Fruit fly (Drosophila melanogaster) whole organism, prepupa: Measurements from ENCODE around the gene Fit1.

Experiments
- CG10631 ChIP-seq: fragments of 200-800 bp; sonication (Bioruptor generic); optimal IDR thresholded peaks from 2 replicates; lab custom pipeline; 2016; ENCODE audit warnings: missing biosample characterization, missing genetic modification characterization
- CG11762 ChIP-seq: fragments of 200-800 bp; sonication (Bioruptor generic); optimal IDR thresholded peaks from 3 replicates; lab custom pipeline; 2016; ENCODE audit warnings: missing biosample characterization, missing genetic modification characterization; ENCODE audit not compliant: insufficient read depth
- CG15336 ChIP-seq: fragments of 200-800 bp; sonication (Bioruptor generic); IDR thresholded peaks from 2 replicates; pipeline ENCODE4 v1.3.6; 2022; ENCODE audit warnings: missing biosample characterization, missing genetic modification characterization
- CG32006 ChIP-seq: fragments of 200-800 bp; sonication (Bioruptor generic); optimal IDR thresholded peaks from 3 replicates; lab custom pipeline; 2017; ENCODE audit warnings: missing biosample characterization, mild to moderate bottlenecking, missing genetic modification characterization
- CG3919 ChIP-seq: fragments of 200-800 bp; sonication (Bioruptor generic); optimal IDR thresholded peaks from 3 replicates; lab custom pipeline; 2016; ENCODE audit warnings: missing biosample characterization, missing genetic modification characterization
- CG4318 ChIP-seq: fragments of 200-800 bp; sonication (Bioruptor generic); optimal IDR thresholded peaks from 3 replicates; lab custom pipeline; 2017; ENCODE audit warnings: missing biosample characterization, mild to moderate bottlenecking, missing genetic modification characterization
- CG6163 ChIP-seq: fragments of 200-800 bp; sonication (Bioruptor generic); IDR thresholded peaks from 3 replicates; pipeline ENCODE4 v1.3.6; 2022; ENCODE audit warnings: missing biosample characterization, missing genetic modification characterization
- CG6276 ChIP-seq: fragments of 200-800 bp; sonication (Bioruptor generic); optimal IDR thresholded peaks from 2 replicates; lab custom pipeline; 2017; ENCODE audit warnings: missing biosample characterization, mild to moderate bottlenecking, missing genetic modification characterization
- CG6792 ChIP-seq: fragments of 200-800 bp; sonication (Bioruptor generic); optimal IDR thresholded peaks from 3 replicates; lab custom pipeline; 2016; ENCODE audit warnings: missing biosample characterization, missing genetic modification characterization
- CG6808 ChIP-seq: fragments of 200-800 bp; sonication (Bioruptor generic); optimal IDR thresholded peaks from 3 replicates; lab custom pipeline; 2017; ENCODE audit warnings: missing biosample characterization, missing genetic modification characterization, mild to moderate bottlenecking, moderate library complexity, missing genetic modification reagents
- CG6854 ChIP-seq: fragments of 200-800 bp; sonication (Bioruptor generic); optimal IDR thresholded peaks from 2 replicates; lab custom pipeline; 2017; ENCODE audit warnings: missing biosample characterization, mild to moderate bottlenecking, missing genetic modification characterization
- CG7368 ChIP-seq: fragments of 200-800 bp; sonication (Bioruptor generic); optimal IDR thresholded peaks from 3 replicates; lab custom pipeline; 2016; ENCODE audit warnings: missing biosample characterization, missing genetic modification characterization
- CG8119 ChIP-seq: fragments of 200-800 bp; sonication (Bioruptor generic); IDR thresholded peaks from 3 replicates; pipeline ENCODE4 v1.3.6; 2022; ENCODE audit warnings: missing biosample characterization, missing genetic modification characterization
- Eip75B ChIP-seq: fragments of 200-800 bp; sonication (Bioruptor generic); optimal IDR thresholded peaks from 3 replicates; lab custom pipeline; 2016; ENCODE audit warnings: missing biosample characterization, missing genetic modification characterization
- Eip78C ChIP-seq: fragments of 200-800 bp; sonication (Bioruptor generic); peaks from one replicate; lab custom pipeline; 2016; ENCODE audit warnings: missing biosample characterization, missing genetic modification characterization
- Eip93F ChIP-seq: fragments of 200-800 bp; sonication (Bioruptor generic); optimal IDR thresholded peaks from 2 replicates; lab custom pipeline; 2016; ENCODE audit warnings: missing biosample characterization, mild to moderate bottlenecking, missing genetic modification characterization
- Ets96B ChIP-seq: fragments of 200-800 bp; optimal IDR thresholded peaks from 2 replicates; lab custom pipeline; 2019; ENCODE audit warnings: missing biosample characterization, mild to moderate bottlenecking, missing genetic modification characterization, moderate library complexity
- Gug ChIP-seq: fragments of 200-800 bp; sonication (Bioruptor generic); IDR thresholded peaks from 2 replicates; pipeline ENCODE4 v1.3.6; 2022; ENCODE audit warnings: missing biosample characterization, missing genetic modification characterization
- Hr38 ChIP-seq: sonication (Bioruptor generic); optimal IDR thresholded peaks from 2 replicates; lab custom pipeline; 2016; ENCODE audit warnings: missing biosample characterization, missing genetic modification characterization
- Hr39 ChIP-seq: fragments of 200-800 bp; sonication (Bioruptor generic); optimal IDR thresholded peaks from 2 replicates; lab custom pipeline; 2016; ENCODE audit warnings: missing biosample characterization, missing genetic modification characterization
- Lpt ChIP-seq: fragments of 200-800 bp; sonication (Bioruptor generic); optimal IDR thresholded peaks from 3 replicates; lab custom pipeline; 2016; ENCODE audit warnings: missing biosample characterization, missing genetic modification characterization
- Met ChIP-seq: fragments of 200-800 bp; sonication (Bioruptor generic); optimal IDR thresholded peaks from 3 replicates; lab custom pipeline; 2016; ENCODE audit warnings: missing biosample characterization, missing genetic modification characterization
- Smox ChIP-seq: fragments of 200-800 bp; sonication (Bioruptor generic); optimal IDR thresholded peaks from 3 replicates; lab custom pipeline; 2016; ENCODE audit warnings: missing biosample characterization, missing genetic modification characterization
- Sox102F ChIP-seq: fragments of 200-800 bp; sonication (Bioruptor generic); optimal IDR thresholded peaks from 2 replicates; lab custom pipeline; 2016; ENCODE audit warnings: missing biosample characterization, mild to moderate bottlenecking, missing genetic modification characterization
- Sox14 ChIP-seq: fragments of 200-800 bp; sonication (Bioruptor generic); optimal IDR thresholded peaks from 3 replicates; lab custom pipeline; 2016; ENCODE audit warnings: missing biosample characterization, missing genetic modification characterization
- Sox15 ChIP-seq: fragments of 200-800 bp; sonication (Bioruptor generic); optimal IDR thresholded peaks from 3 replicates; lab custom pipeline; 2016; ENCODE audit warnings: missing biosample characterization, missing genetic modification characterization
- achi ChIP-seq: fragments of 200-800 bp; sonication (Bioruptor generic); optimal IDR thresholded peaks from 3 replicates; lab custom pipeline; 2016; ENCODE audit warnings: missing biosample characterization, missing genetic modification characterization
- acj6 ChIP-seq: fragments of 200-800 bp; sonication (Bioruptor generic); optimal IDR thresholded peaks from 3 replicates; lab custom pipeline; 2016; ENCODE audit warnings: missing biosample characterization, missing genetic modification characterization
- dac ChIP-seq: fragments of 200-800 bp; sonication (Bioruptor generic); optimal IDR thresholded peaks from 2 replicates; lab custom pipeline; 2017; ENCODE audit warnings: missing biosample characterization, mild to moderate bottlenecking, missing genetic modification characterization
- dsx ChIP-seq: fragments of 200-800 bp; optimal IDR thresholded peaks from 3 replicates; lab custom pipeline; 2019; ENCODE audit warnings: missing biosample characterization, mild to moderate bottlenecking, missing genetic modification characterization, moderate library complexity; ENCODE audit not compliant: poor library complexity, severe bottlenecking
- esn ChIP-seq: fragments of 200-800 bp; sonication (Bioruptor generic); optimal IDR thresholded peaks from 2 replicates; lab custom pipeline; 2016; ENCODE audit warnings: missing biosample characterization, mild to moderate bottlenecking, missing genetic modification characterization, moderate library complexity
- fd85E ChIP-seq: fragments of 200-800 bp; sonication (Bioruptor generic); optimal IDR thresholded peaks from 3 replicates; lab custom pipeline; 2016; ENCODE audit warnings: missing biosample characterization, missing genetic modification characterization
- fkh ChIP-seq: fragments of 200-800 bp; sonication (Bioruptor generic); optimal IDR thresholded peaks from 3 replicates; lab custom pipeline; 2017; ENCODE audit warnings: missing biosample characterization, mild to moderate bottlenecking, missing genetic modification characterization, moderate library complexity
- lz ChIP-seq: fragments of 200-800 bp; sonication (Bioruptor generic); optimal IDR thresholded peaks from 3 replicates; lab custom pipeline; 2016; ENCODE audit warnings: missing biosample characterization, missing genetic modification characterization
- pdm3 ChIP-seq: fragments of 200-800 bp; sonication (Bioruptor generic); optimal IDR thresholded peaks from 3 replicates; lab custom pipeline; 2016; ENCODE audit warnings: missing biosample characterization, missing genetic modification characterization
- spab ChIP-seq: fragments of 200-800 bp; sonication (Bioruptor generic); optimal IDR thresholded peaks from 2 replicates; lab custom pipeline; 2017; ENCODE audit warnings: missing biosample characterization, mild to moderate bottlenecking, missing genetic modification characterization, missing genetic modification reagents
- ss ChIP-seq, 2 experiments: fragments of 200-800 bp; sonication (Bioruptor generic); optimal IDR thresholded peaks; 2 replicates in 1 of 2; 3 replicates in 1 of 2; lab custom pipeline; 2017 to 2018; ENCODE audit warnings: mild to moderate bottlenecking in 2 of 2, missing biosample characterization in 2 of 2, missing genetic modification characterization in 2 of 2, moderate library complexity in 1 of 2
- svp ChIP-seq: fragments of 200-800 bp; sonication (Bioruptor generic); peaks from one replicate; lab custom pipeline; 2016; ENCODE audit warnings: missing biosample characterization, missing genetic modification characterization
- topi ChIP-seq: fragments of 200-800 bp; sonication (Bioruptor generic); optimal IDR thresholded peaks from 3 replicates; lab custom pipeline; 2016; ENCODE audit warnings: missing biosample characterization, missing genetic modification characterization
- vri ChIP-seq: fragments of 200-800 bp; sonication (Bioruptor generic); optimal IDR thresholded peaks from 3 replicates; lab custom pipeline; 2016; ENCODE audit warnings: missing biosample characterization, mild to moderate bottlenecking, missing genetic modification characterization

Fit1 gene

DNA sequence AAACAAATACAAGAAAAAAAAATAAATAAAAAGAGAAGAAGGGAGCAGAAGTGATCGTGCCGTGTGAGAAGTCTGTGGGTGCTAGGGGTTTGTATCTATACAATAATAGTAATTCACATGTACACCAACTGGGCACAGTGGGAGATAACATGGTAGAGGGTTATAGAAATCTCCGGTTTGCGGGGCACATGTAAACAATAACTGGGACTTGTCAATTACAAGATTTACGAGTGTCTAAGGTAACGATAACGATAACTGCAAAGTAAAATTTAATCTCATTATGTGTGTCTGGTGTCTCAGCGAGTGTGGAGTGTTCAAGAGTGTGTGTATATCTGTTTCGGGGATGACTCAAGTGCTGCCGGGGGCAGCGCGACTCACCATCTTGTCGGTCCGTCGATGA is 27.4 kb downstream of the Fit1 start:
- TF ChIP-seq pdm3, result no peak
- TF ChIP-seq topi (GFP tag; lab: Kevin White, UChicago), result no peak
- TF ChIP-seq acj6, result no peak
- no peak for TF ChIP-seq CG11762 (GFP tag; lab: Kevin White, UChicago)
- TF ChIP-seq vri (GFP tag; lab: Kevin White, UChicago), result no peak
- no peak for TF ChIP-seq Eip93F (GFP tag; lab: Kevin White, UChicago)
- TF ChIP-seq Eip75B, result no peak
- TF ChIP-seq CG6163 (GFP tag; lab: Robert Waterston, UW), result no peak
- TF ChIP-seq CG4318 (GFP tag; lab: Kevin White, UChicago), result no peak
- no peak for TF ChIP-seq CG3919
- no peak for TF ChIP-seq CG6808
- TF ChIP-seq Hr39 (GFP tag; lab: Kevin White, UChicago), result no peak
- peak; percentile 58 for TF ChIP-seq svp
- no peak for TF ChIP-seq dac (GFP tag; lab: Kevin White, UChicago)
- TF ChIP-seq Smox, result no peak
- no peak for TF ChIP-seq Lpt (GFP tag; lab: Kevin White, UChicago)
- peak; percentile 61 for TF ChIP-seq fkh
- no peak for TF ChIP-seq achi (GFP tag; lab: Kevin White, UChicago)

DNA sequence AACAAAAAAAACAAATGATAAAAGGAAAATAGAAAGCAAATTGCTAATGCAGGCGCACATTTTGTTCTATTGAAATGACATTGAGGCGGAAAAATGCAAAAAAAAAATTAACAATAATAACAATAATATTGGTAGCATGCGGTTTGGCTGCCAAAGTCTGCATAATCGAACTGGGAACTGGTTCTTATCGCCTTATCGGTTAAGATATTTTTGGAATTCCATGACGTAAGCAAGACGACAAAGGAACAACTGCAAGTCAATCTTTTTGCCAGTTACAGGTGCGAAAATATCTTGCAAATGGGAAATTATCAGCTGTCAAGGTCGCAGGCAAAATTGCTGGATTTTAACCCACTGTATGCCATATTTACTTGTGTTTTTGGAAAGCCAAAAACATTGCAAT is 29.2 kb downstream of the Fit1 start:
- TF ChIP-seq svp (peak; percentile 55), vri (GFP tag; lab: Kevin White, UChicago) (peak; percentile 94), Eip93F (GFP tag; lab: Kevin White, UChicago) (no peak)
- TF ChIP-seq, all 60 proteins: peak for 2

DNA sequence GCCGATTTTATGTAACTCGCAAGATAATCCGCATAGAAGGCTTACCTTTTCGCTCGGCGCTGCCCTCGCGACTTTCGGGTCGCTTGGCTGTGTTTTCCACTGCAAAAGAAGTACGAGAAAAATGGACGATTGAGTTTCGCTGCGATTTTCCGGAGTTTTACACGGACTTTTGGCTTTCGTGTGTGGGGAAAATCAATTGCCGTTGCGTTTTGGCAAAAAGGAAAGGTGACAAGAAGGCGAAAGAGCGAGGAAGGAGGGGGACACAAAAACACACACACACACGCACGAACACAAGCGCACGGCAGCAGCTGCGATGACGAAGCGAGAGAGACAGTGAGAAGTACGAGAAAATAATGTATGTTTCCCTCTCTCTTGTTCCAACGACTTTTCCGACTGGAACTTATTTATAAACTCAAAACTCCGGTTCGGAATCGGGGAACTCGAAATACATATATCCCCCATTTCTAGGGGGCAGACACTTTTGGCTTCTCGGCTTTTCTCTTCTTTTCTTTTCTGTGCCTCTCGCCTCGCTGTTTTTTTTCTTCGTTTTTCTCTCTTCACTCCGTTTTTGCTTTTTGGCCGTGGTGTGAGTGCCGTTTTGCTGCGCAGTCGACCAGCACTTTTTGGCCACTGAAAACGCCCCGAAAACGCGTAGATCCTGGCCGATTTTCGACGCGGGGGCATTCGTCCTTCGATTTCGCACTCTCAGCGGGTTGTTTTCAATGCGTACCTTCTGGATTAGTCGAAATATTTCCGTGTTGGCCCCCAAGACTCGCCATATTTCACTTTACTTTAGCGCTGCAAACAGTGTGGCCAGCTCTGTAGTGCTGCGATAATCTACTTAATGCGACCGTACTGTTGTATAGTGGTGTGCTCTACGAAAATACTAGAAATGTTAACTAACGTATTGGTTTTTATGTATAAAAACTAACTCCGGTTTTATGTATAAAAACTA is 30.6 kb downstream of the Fit1 start, which contains the start of gene ens:
Gene ens (minus strand): TSS at position 827 of the 955 bp plus-strand sequence.
- TF ChIP-seq Met (GFP tag; lab: Kevin White, UChicago), result no peak
- peak; percentile 60 for TF ChIP-seq CG6854 (GFP tag; lab: Kevin White, UChicago)
- no peak for TF ChIP-seq CG11762 (GFP tag; lab: Kevin White, UChicago)
- TF ChIP-seq svp, result peak; percentile 74
- peak; percentile 73 for TF ChIP-seq CG8119
- peak; percentile 9; the same call in 1 of the 2 replicates for TF ChIP-seq CG15336 (GFP tag; lab: Robert Waterston, UW)
- peak; percentile 23 for TF ChIP-seq esn (GFP tag; lab: Kevin White, UChicago)

DNA sequence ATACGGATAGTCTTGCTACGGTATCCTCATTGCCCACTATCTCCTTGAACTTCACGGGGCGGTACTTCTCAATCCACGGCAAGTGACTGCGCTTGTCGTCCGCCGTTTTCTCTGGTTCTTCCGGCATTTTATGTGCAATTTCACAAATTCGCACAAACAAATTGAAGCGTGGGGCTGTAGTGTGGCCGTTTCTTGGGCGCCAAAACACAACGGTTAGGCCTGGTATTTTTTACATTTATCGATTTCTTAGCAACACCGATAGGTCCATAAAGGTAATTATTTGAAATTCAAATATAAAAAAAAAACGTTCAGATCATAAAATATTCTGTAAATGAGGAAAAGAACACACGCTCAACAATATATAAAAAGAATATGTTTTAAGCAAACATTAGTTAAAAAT is 32.5 kb downstream of the Fit1 start, which contains the start of gene RfC4:
Gene RfC4 (minus strand): TSS at position 182 of the 400 bp plus-strand sequence.
- no peak for TF ChIP-seq CG32006 (GFP tag; lab: Kevin White, UChicago)
- TF ChIP-seq achi (GFP tag; lab: Kevin White, UChicago), result no peak
- no peak for TF ChIP-seq CG10631 (GFP tag; lab: Kevin White, UChicago)
- no peak for TF ChIP-seq lz (GFP tag; lab: Kevin White, UChicago)

DNA sequence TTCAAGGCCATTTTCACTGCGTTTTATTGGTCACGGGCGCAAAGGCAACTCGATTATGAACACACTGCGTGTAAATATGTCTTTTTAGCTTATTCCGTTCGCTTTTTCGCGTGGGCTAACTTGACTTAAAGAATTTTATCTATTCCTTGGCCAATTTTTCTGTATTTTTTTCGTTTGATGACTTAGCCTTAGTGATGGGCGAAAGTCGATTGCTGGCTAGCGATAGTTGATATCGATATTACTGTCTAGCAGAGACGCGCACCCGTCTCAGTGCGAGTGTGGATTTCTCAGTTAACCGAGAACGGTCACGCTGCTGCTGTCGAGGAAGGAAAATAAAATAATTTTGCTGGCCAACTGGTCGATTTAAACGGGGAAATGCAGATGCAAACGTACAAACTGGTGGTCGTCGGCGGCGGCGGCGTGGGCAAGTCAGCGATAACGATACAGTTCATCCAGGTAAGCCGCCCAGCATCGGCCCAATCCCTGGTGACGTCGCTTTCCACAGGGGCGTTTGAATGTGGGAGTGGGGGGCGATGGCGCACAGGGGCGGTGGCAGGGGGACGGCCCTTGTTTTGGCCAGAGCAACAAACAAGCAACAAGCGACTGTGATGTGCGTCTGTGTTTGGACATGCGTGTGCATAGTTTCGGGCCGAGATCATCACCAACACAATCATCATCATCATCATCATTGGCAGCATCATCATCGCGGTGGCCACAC is 35.6 kb downstream of the Fit1 start, which contains the start of the genes Rop and Ras64B:
Gene Rop (minus strand): TSS at position 193 of the 718 bp plus-strand sequence.
Gene Ras64B (plus strand): TSS at position 273 of the 718 bp plus-strand sequence.
- TF ChIP-seq vri (GFP tag; lab: Kevin White, UChicago) (no peak), Sox15 (no peak), Eip78C (GFP tag; lab: Kevin White, UChicago) (no peak), topi (GFP tag; lab: Kevin White, UChicago) (no peak), Gug (no peak), Hr38 (GFP tag; lab: Kevin White, UChicago) (no peak), Ets96B (no peak), spab (GFP tag; lab: Kevin White, UChicago) (no peak), CG7368 (GFP tag; lab: Kevin White, UChicago) (no peak), CG6792 (no peak), CG8119 (peak; percentile 22; the same call in 1 of the 3 replicates), Sox14 (peak; percentile 75), fkh (peak; percentile 87), esn (GFP tag; lab: Kevin White, UChicago) (peak; percentile 57), dsx (GFP tag; lab: Kevin White, UChicago) (no peak), ss (GFP tag; optimal IDR thresholded peaks at IDR 0.05; lab: Kevin White, UChicago) (no peak), Smox (no peak), Sox102F (no peak), CG32006 (GFP tag; lab: Kevin White, UChicago) (no peak), CG6276 (GFP tag; lab: Kevin White, UChicago) (no peak), fd85E (GFP tag; lab: Kevin White, UChicago) (no peak)
